Worm (Caenorhabditis elegans) whole organism, L4 larva: Measurements from ENCODE around the gene cyp-31A2.

ENCODE experiments used
- F49E8.2 ChIP-seq: sonication (generic microtip); optimal IDR thresholded peaks from 2 replicates; lab custom pipeline; 2016; ENCODE audit warnings: missing compliant biosample characterization, mild to moderate bottlenecking, missing genetic modification characterization, borderline replicate concordance
- R02D3.7 ChIP-seq: fragments of 150-350 bp; sonication (generic microtip); optimal IDR thresholded peaks from 3 replicates; lab custom pipeline; 2014; ENCODE audit warnings: missing biosample characterization, missing genetic modification characterization
- Y75B8A.6 ChIP-seq: fragments of 200-800 bp; sonication (Bioruptor generic); IDR thresholded peaks from 2 replicates; pipeline ENCODE4 v1.3.6; 2022; ENCODE audit warnings: missing genetic modification reagents, missing genetic modification characterization, missing compliant biosample characterization
- ama-1 ChIP-seq: fragments of 150-350 bp; optimal IDR thresholded peaks from 2 replicates; lab custom pipeline; 2014; ENCODE audit warnings: inconsistent platforms, mixed read lengths
- ceh-28 ChIP-seq: fragments of 150-350 bp; optimal IDR thresholded peaks from 2 replicates; lab custom pipeline; 2014; ENCODE audit warnings: missing biosample characterization, missing genetic modification reagents, missing genetic modification characterization
- lin-13 ChIP-seq: fragments of 150-350 bp; optimal IDR thresholded peaks from 2 replicates; lab custom pipeline; 2014; ENCODE audit warnings: missing biosample characterization, missing genetic modification reagents, missing genetic modification characterization
- lin-38 ChIP-seq: fragments of 200-800 bp; sonication (Bioruptor generic); IDR thresholded peaks from 2 replicates; pipeline ENCODE4 v1.3.6; 2022; ENCODE audit warnings: missing genetic modification reagents, missing genetic modification characterization, missing compliant biosample characterization
- mdl-1 ChIP-seq, 2 experiments: fragments of 150-350 bp in 1 of 2; sonication (generic microtip) in 1 of 2; optimal IDR thresholded peaks; 2 replicates each; lab custom pipeline; 2014 to 2017; ENCODE audit warnings: missing biosample characterization in 2 of 2, missing genetic modification characterization in 2 of 2
- nhr-76 ChIP-seq: fragments of 150-350 bp; optimal IDR thresholded peaks from 2 replicates; lab custom pipeline; 2014; ENCODE audit warnings: missing biosample characterization, missing genetic modification characterization
- pqm-1 ChIP-seq: sonication (generic microtip); optimal IDR thresholded peaks from 2 replicates; lab custom pipeline; 2017; ENCODE audit warnings: missing biosample characterization, missing genetic modification characterization
- tag-97 ChIP-seq: fragments of 200-800 bp; sonication (Bioruptor generic); IDR thresholded peaks from 2 replicates; pipeline ENCODE4 v1.3.6; 2022; ENCODE audit warnings: missing genetic modification characterization, missing compliant biosample characterization

ce11 chrIV:11371645-11372044, 32.1 kb upstream of the cyp-31A2 start, which contains the start of gene sec-31:
- TF ChIP-seq lin-38 (GFP tag; lab: Robert Waterston, UW) (peak; percentile 51), nhr-76 (tag; lab: Kevin White, UChicago) (no peak), R02D3.7 (tag; lab: Kevin White, UChicago) (no peak), pqm-1 (tag; lab: Kevin White, UChicago) (no peak), ama-1 (lab: Kevin White, UChicago) (no peak), ceh-28 (tag; lab: Kevin White, UChicago) (no peak), tag-97 (GFP tag; lab: Robert Waterston, UW) (no peak), F49E8.2 (no peak), mdl-1 (tag; optimal IDR thresholded peaks at IDR 0.05; lab: Kevin White, UChicago) (no peak), Y75B8A.6 (GFP tag; lab: Robert Waterston, UW) (no peak), lin-13 (GFP tag; lab: Kevin White, UChicago) (no peak)
